Worm (Caenorhabditis elegans): ENCODE measurements around the gene srz-5.
"Not testable (repeated sequence)": the region's sequence is repeated elsewhere in the genome, so short reads cannot be mapped to it uniquely, and the experiment has no call there.

srz-5 gene

ce11 chrII:3502520-3503323, 11.8 kb downstream of the srz-5 start, which contains the start of the genes col-71 and Y49F6B.2:
Gene col-71 (minus strand): TSS chrII:3502570.
Gene Y49F6B.2 (plus strand): TSS chrII:3502968.
- TF ChIP-seq hnd-1 (tag; optimal IDR thresholded peaks at IDR 0.05) = no peak
- 0 out of 2 replicates have a peak, but pooled peaks have one; percentile 55 for TF ChIP-seq sea-1 (GFP tag; conservative IDR thresholded peaks at IDR 0.05)
- TF ChIP-seq B0310.2 (tag; optimal IDR thresholded peaks at IDR 0.05) = no peak
- TF ChIP-seq pes-1 (GFP tag; IDR thresholded peaks at IDR 0.05) = peak; percentile 79
- TF ChIP-seq F13C5.2 (tag; optimal IDR thresholded peaks at IDR 0.05) = peak; percentile 59
- TF ChIP-seq hmbx-1 (tag; optimal IDR thresholded peaks at IDR 0.05) = peak; percentile 17
- no peak for TF ChIP-seq ceh-36 (tag; optimal IDR thresholded peaks at IDR 0.05)
- TF ChIP-seq scrt-1 (GFP tag; IDR thresholded peaks at IDR 0.05) = 0 out of 2 replicates have a peak, but pooled peaks have one; percentile 42
- no peak for TF ChIP-seq aly-1 (tag; optimal IDR thresholded peaks at IDR 0.05)
- TF ChIP-seq hmg-4 (GFP tag; optimal IDR thresholded peaks at IDR 0.05) = peak; percentile 36
- TF ChIP-seq ets-7 (tag; optimal IDR thresholded peaks at IDR 0.05) = peak; percentile 10
- TF ChIP-seq ceh-13 (GFP tag; optimal IDR thresholded peaks at IDR 0.05) = no peak
- no peak; the same call in 1 of the 2 replicates for TF ChIP-seq tbx-11 (GFP tag; IDR thresholded peaks at IDR 0.05)
- TF ChIP-seq tbx-37 (GFP tag; conservative IDR thresholded peaks at IDR 0.05) = peak; percentile 61

- TF ChIP-seq pes-1 (GFP tag; IDR thresholded peaks at IDR 0.05) (peak; percentile 40; the same call in 1 of the 2 replicates), scrt-1 (GFP tag; IDR thresholded peaks at IDR 0.05) (no peak)
These were observed 12.5 kb downstream of the srz-5 start for ce11 chrII:3502011-3502410.

DNA sequence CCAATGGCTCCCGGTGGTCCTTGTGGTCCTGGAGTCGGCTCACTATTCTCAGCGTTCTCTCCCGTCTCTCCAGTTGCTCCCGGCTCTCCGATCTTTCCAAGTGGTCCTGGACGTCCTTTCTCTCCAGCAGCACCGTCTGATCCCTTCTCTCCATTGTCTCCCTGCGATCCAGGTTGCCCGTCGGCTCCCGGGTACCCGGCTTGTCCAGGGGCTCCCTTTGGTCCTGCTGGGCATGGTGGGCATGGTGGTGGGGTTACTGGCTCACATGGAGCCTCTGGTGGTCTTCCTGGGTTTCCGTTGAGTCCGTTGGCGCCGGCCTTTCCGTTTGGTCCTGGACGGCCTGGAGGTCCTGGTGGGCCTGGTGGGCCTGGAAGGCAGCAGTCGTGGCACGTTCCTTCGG, 14.2 kb downstream of the srz-5 start:
- TF ChIP-seq ets-7 (tag; optimal IDR thresholded peaks at IDR 0.05) (no peak), scrt-1 (GFP tag; IDR thresholded peaks at IDR 0.05) (no peak), F13C5.2 (tag; optimal IDR thresholded peaks at IDR 0.05) (no peak), ceh-36 (tag; optimal IDR thresholded peaks at IDR 0.05) (no peak), tbx-37 (GFP tag; conservative IDR thresholded peaks at IDR 0.05) (no peak), tra-4 (tag; optimal IDR thresholded peaks at IDR 0.05) (no peak), aly-1 (tag; optimal IDR thresholded peaks at IDR 0.05) (no peak), sea-1 (GFP tag; conservative IDR thresholded peaks at IDR 0.05) (no peak), pes-1 (GFP tag; IDR thresholded peaks at IDR 0.05) (no peak), hmg-4 (GFP tag; optimal IDR thresholded peaks at IDR 0.05) (no peak), tbx-11 (GFP tag; IDR thresholded peaks at IDR 0.05) (no peak), hmbx-1 (tag; optimal IDR thresholded peaks at IDR 0.05) (no peak), flt-1 (GFP tag; IDR thresholded peaks at IDR 0.05) (no peak), B0310.2 (tag; optimal IDR thresholded peaks at IDR 0.05) (no peak), ama-1 (optimal IDR thresholded peaks at IDR 0.05) (no peak), hnd-1 (tag; optimal IDR thresholded peaks at IDR 0.05) (no peak), ceh-13 (GFP tag; optimal IDR thresholded peaks at IDR 0.05) (no peak)

DNA sequence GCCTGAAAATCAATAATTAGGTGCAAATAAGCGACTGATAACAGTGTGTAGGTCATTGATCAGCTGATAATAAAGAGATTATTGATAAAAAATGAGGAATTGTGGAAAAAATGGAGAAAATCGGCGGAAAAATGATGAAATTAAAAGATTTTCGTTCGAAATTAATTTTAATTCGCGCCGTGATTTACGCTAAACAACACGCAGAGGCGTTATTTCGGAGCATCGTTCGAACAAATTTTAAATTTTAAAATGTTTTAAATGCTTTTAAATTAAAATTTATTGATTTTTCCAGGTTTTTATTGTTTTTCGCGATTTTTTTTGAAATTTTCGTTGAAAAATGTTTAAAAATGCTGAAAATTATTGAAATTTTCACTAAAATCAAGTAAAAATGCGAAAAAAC, 15.1 kb downstream of the srz-5 start, which contains the start of gene Y49F6B.9:
TSS of gene Y49F6B.9 (minus strand) at position 2 of the 400 bp plus-strand sequence.
- no peak for TF ChIP-seq B0310.2 (tag; optimal IDR thresholded peaks at IDR 0.05)
- no peak for TF ChIP-seq aly-1 (tag; optimal IDR thresholded peaks at IDR 0.05)
- TF ChIP-seq ceh-36 (tag; optimal IDR thresholded peaks at IDR 0.05) = no peak
- TF ChIP-seq pes-1 (GFP tag; IDR thresholded peaks at IDR 0.05) = no peak
- TF ChIP-seq tbx-37 (GFP tag; conservative IDR thresholded peaks at IDR 0.05) = no peak
- TF ChIP-seq hnd-1 (tag; optimal IDR thresholded peaks at IDR 0.05) = no peak
- no peak for TF ChIP-seq F13C5.2 (tag; optimal IDR thresholded peaks at IDR 0.05)
- TF ChIP-seq ama-1 (optimal IDR thresholded peaks at IDR 0.05) = no peak
- TF ChIP-seq hmg-4 (GFP tag; optimal IDR thresholded peaks at IDR 0.05) = no peak
- no peak for TF ChIP-seq tbx-11 (GFP tag; IDR thresholded peaks at IDR 0.05)
- no peak for TF ChIP-seq hmbx-1 (tag; optimal IDR thresholded peaks at IDR 0.05)
- no peak for TF ChIP-seq ceh-13 (GFP tag; optimal IDR thresholded peaks at IDR 0.05)

ce11 chrII:3490797-3491196, 23.7 kb downstream of the srz-5 start, which contains the start of gene fbxb-112:
Gene fbxb-112 (plus strand): TSS chrII:3491097.
- TF ChIP-seq tbx-37 (GFP tag; conservative IDR thresholded peaks at IDR 0.05); ceh-36 (tag; optimal IDR thresholded peaks at IDR 0.05); flt-1 (GFP tag; IDR thresholded peaks at IDR 0.05): not testable (repeated sequence)

DNA sequence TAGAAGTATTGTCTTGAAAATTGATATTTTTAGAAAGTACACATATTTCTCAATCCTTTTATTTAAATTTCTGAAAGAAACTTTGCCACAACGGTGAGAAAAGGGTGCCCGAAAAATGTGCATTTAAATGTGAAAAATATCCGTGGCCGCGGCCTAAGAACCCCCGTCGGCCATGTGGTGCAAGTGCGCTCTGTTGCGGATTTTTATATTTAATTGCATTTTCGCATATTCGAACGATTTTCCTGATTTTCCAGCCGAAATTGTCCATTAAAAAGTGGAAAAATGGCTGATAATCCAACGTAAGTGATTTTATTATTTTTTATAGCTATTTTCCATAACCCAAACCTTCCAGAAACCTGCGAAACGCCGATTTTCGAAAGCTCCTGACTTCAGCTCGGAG, 32.3 kb downstream of the srz-5 start, which contains the start of gene smu-2:
TSS of gene smu-2 (plus strand) at position 178 of the 400 bp plus-strand sequence.
- TF ChIP-seq F13C5.2 (tag; optimal IDR thresholded peaks at IDR 0.05) (no peak), tbx-37 (GFP tag; conservative IDR thresholded peaks at IDR 0.05) (peak; percentile 68), ama-1 (optimal IDR thresholded peaks at IDR 0.05) (no peak), B0310.2 (tag; optimal IDR thresholded peaks at IDR 0.05) (no peak), pes-1 (GFP tag; IDR thresholded peaks at IDR 0.05) (peak; percentile 61; the same call in 1 of the 2 replicates), hnd-1 (tag; optimal IDR thresholded peaks at IDR 0.05) (no peak), aly-1 (tag; optimal IDR thresholded peaks at IDR 0.05) (no peak), hmg-4 (GFP tag; optimal IDR thresholded peaks at IDR 0.05) (no peak), tra-4 (tag; optimal IDR thresholded peaks at IDR 0.05) (no peak), ceh-36 (tag; optimal IDR thresholded peaks at IDR 0.05) (no peak), ets-7 (tag; optimal IDR thresholded peaks at IDR 0.05) (no peak), scrt-1 (GFP tag; IDR thresholded peaks at IDR 0.05) (no peak), hmbx-1 (tag; optimal IDR thresholded peaks at IDR 0.05) (no peak), tbx-11 (GFP tag; IDR thresholded peaks at IDR 0.05) (no peak), ceh-13 (GFP tag; optimal IDR thresholded peaks at IDR 0.05) (no peak), flt-1 (GFP tag; IDR thresholded peaks at IDR 0.05) (0 out of 2 replicates have a peak, but pooled peaks have one; percentile 17), sea-1 (GFP tag; conservative IDR thresholded peaks at IDR 0.05) (0 out of 2 replicates have a peak, but pooled peaks have one; percentile 6)

DNA sequence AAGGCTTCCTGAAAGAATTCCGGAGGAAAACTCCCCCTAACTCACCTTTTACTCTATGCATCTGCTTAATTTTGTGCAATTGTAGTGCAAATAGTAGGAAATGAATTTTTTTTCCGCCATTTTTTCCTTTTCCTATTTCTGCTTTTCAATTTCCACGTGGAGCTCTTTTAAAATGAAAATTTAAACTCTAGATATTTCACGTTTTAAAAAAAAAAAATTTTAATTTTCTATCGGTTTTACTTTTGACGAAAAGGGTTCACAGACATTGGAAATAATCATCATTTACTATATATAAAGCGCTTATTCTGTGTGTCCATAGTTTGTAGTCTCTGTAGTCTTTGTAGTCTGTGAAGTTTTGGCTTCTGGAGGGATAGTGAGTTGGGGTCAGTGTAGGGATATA, 32.9 kb downstream of the srz-5 start, which contains the start of gene Y49F6B.8:
TSS of gene Y49F6B.8 (minus strand) at position 101 of the 400 bp plus-strand sequence.
- TF ChIP-seq aly-1 (tag; optimal IDR thresholded peaks at IDR 0.05) = no peak
- no peak for TF ChIP-seq hmbx-1 (tag; optimal IDR thresholded peaks at IDR 0.05)
- TF ChIP-seq tbx-37 (GFP tag; conservative IDR thresholded peaks at IDR 0.05) = no peak
